Worm (Caenorhabditis elegans) whole organism, late embryonic: ENCODE results near the gene ZK287.1.

Experiments used
- F13H6.1 ChIP-seq: sonication (generic microtip); optimal IDR thresholded peaks from 2 replicates; lab custom pipeline; 2016; ENCODE audit warnings: missing genetic modification characterization, missing compliant biosample characterization
- Y22D7AL.16 ChIP-seq: sonication (generic microtip); optimal IDR thresholded peaks from 2 replicates; lab custom pipeline; 2016; ENCODE audit warnings: missing genetic modification characterization, missing compliant biosample characterization
- dve-1 ChIP-seq: sonication (generic microtip); optimal IDR thresholded peaks from 2 replicates; lab custom pipeline; 2017; ENCODE audit warnings: antibody characterized with exemption, mild to moderate bottlenecking, missing genetic modification characterization, missing compliant biosample characterization
- ets-4 ChIP-seq: sonication (generic microtip); optimal IDR thresholded peaks from 2 replicates; lab custom pipeline; 2016; ENCODE audit warnings: missing genetic modification characterization, missing compliant biosample characterization
- lim-6 ChIP-seq: sonication (generic microtip); optimal IDR thresholded peaks from 2 replicates; lab custom pipeline; 2016; ENCODE audit warnings: missing genetic modification characterization, missing compliant biosample characterization
- nhr-11 ChIP-seq: fragments of 150-350 bp; optimal IDR thresholded peaks from 2 replicates; lab custom pipeline; 2014; ENCODE audit warnings: missing biosample characterization, missing genetic modification characterization

- TF ChIP-seq dve-1 (tag; lab: Kevin White, UChicago) = no peak
- no peak for TF ChIP-seq F13H6.1 (tag; lab: Kevin White, UChicago)
- no peak for TF ChIP-seq lim-6 (tag; lab: Kevin White, UChicago)
- TF ChIP-seq Y22D7AL.16 (tag; lab: Kevin White, UChicago) = no peak
- TF ChIP-seq nhr-11 (tag; lab: Kevin White, UChicago) = no peak
- TF ChIP-seq ets-4 (tag; lab: Kevin White, UChicago) = no peak
Measured at ce11 chrV:9690099-9690572, 23.6 kb downstream of the ZK287.1 start, which contains the start of gene rbx-1.
